Worm (Caenorhabditis elegans): Measurements from ENCODE around the gene F53G2.12.

ce11 chrII:2518487-2518886 lies 39.6 kb upstream of the F53G2.12 start:
- TF ChIP-seq unc-62 (GFP tag; optimal IDR thresholded peaks at IDR 0.05) (no peak), pha-4 (tag; optimal IDR thresholded peaks at IDR 0.05) (no peak), lin-13 (tag; optimal IDR thresholded peaks at IDR 0.05) (no peak), ceh-39 (tag; optimal IDR thresholded peaks at IDR 0.05) (no peak)
